Worm (Caenorhabditis elegans) whole organism, L3 larva: ENCODE results near the gene Y102F5A.1.

Source experiments
- ZK546.5 ChIP-seq: sonication (generic microtip); optimal IDR thresholded peaks from 2 replicates; lab custom pipeline; 2017; ENCODE audit warnings: missing biosample characterization, missing genetic modification characterization
- ama-1 ChIP-seq: fragments of 150-350 bp; optimal IDR thresholded peaks from 2 replicates; lab custom pipeline; 2018
- ceh-16 ChIP-seq: sonication (generic microtip); optimal IDR thresholded peaks from 2 replicates; lab custom pipeline; 2017; ENCODE audit warnings: missing biosample characterization, missing genetic modification characterization
- ceh-28 ChIP-seq: fragments of 150-350 bp; optimal IDR thresholded peaks from 2 replicates; lab custom pipeline; 2014; ENCODE audit warnings: missing biosample characterization, missing genetic modification reagents, missing genetic modification characterization
- ceh-82 ChIP-seq: fragments of 150-350 bp; optimal IDR thresholded peaks from 2 replicates; lab custom pipeline; 2014; ENCODE audit warnings: missing biosample characterization, missing genetic modification characterization
- ceh-9 ChIP-seq: sonication (generic microtip); optimal IDR thresholded peaks from 2 replicates; lab custom pipeline; 2018; ENCODE audit warnings: missing biosample characterization, missing genetic modification characterization
- daf-12 ChIP-seq: fragments of 150-350 bp; optimal IDR thresholded peaks from 2 replicates; lab custom pipeline; 2014; ENCODE audit warnings: missing biosample characterization, missing genetic modification reagents, missing genetic modification characterization
- egl-5 ChIP-seq: fragments of 150-350 bp; optimal IDR thresholded peaks from 2 replicates; lab custom pipeline; 2017; ENCODE audit warnings: missing biosample characterization, missing genetic modification reagents, missing genetic modification characterization, inconsistent platforms
- elt-1 ChIP-seq: fragments of 150-350 bp; optimal IDR thresholded peaks from 2 replicates; lab custom pipeline; 2014; ENCODE audit warnings: missing biosample characterization, missing genetic modification characterization
- elt-2 ChIP-seq: sonication (generic microtip); optimal IDR thresholded peaks from 2 replicates; lab custom pipeline; 2016; ENCODE audit warnings: missing genetic modification reagents, mild to moderate bottlenecking, missing genetic modification characterization, missing compliant biosample characterization
- elt-3 ChIP-seq, 3 experiments: fragments of 150-350 bp in 1 of 3; sonication (generic microtip) in 2 of 3; optimal IDR thresholded peaks; 2 replicates in 2 of 3; 4 replicates in 1 of 3; lab custom pipeline; 2014 to 2017; ENCODE audit warnings: missing biosample characterization in 3 of 3, missing genetic modification characterization in 3 of 3
- eor-1 ChIP-seq, 2 experiments: fragments of 150-350 bp; optimal IDR thresholded peaks; 2 replicates each; lab custom pipeline; 2014 to 2018; ENCODE audit warnings: missing biosample characterization in 2 of 2, missing genetic modification characterization in 2 of 2
- fkh-10 ChIP-seq: sonication (generic microtip); optimal IDR thresholded peaks from 2 replicates; lab custom pipeline; 2017; ENCODE audit warnings: missing biosample characterization, missing genetic modification reagents, missing genetic modification characterization
- hmg-11 ChIP-seq: sonication (generic microtip); optimal IDR thresholded peaks from 2 replicates; lab custom pipeline; 2016; ENCODE audit warnings: missing genetic modification characterization, missing compliant biosample characterization
- jun-1 ChIP-seq: fragments of 150-350 bp; optimal IDR thresholded peaks from 2 replicates; lab custom pipeline; 2014; ENCODE audit warnings: missing biosample characterization, missing genetic modification reagents, missing genetic modification characterization
- lin-15B ChIP-seq: fragments of 150-350 bp; optimal IDR thresholded peaks from 2 replicates; lab custom pipeline; 2014; ENCODE audit warnings: missing biosample characterization, missing genetic modification characterization
- lin-39 ChIP-seq: fragments of 150-350 bp; optimal IDR thresholded peaks from 2 replicates; lab custom pipeline; 2018; ENCODE audit warnings: missing biosample characterization, missing genetic modification reagents, missing genetic modification characterization
- lsy-12 ChIP-seq: sonication (generic microtip); optimal IDR thresholded peaks from 2 replicates; lab custom pipeline; 2016; ENCODE audit warnings: mild to moderate bottlenecking, missing genetic modification characterization, missing compliant biosample characterization
- mml-1 ChIP-seq: fragments of 150-350 bp; sonication (generic microtip); optimal IDR thresholded peaks from 3 replicates; lab custom pipeline; 2014; ENCODE audit warnings: missing biosample characterization, missing genetic modification characterization
- nfya-1 ChIP-seq: sonication (generic microtip); optimal IDR thresholded peaks from 2 replicates; lab custom pipeline; 2017; ENCODE audit warnings: missing genetic modification characterization, mild to moderate bottlenecking, missing compliant biosample characterization, antibody characterized with exemption, moderate library complexity; ENCODE audit not compliant: insufficient read depth
- nhr-11 ChIP-seq: fragments of 150-350 bp; optimal IDR thresholded peaks from 2 replicates; lab custom pipeline; 2014; ENCODE audit warnings: missing biosample characterization, missing genetic modification characterization
- nhr-12 ChIP-seq: fragments of 150-350 bp; optimal IDR thresholded peaks from 2 replicates; lab custom pipeline; 2014; ENCODE audit warnings: missing biosample characterization, missing genetic modification characterization
- nhr-23 ChIP-seq: fragments of 150-350 bp; optimal IDR thresholded peaks from 2 replicates; lab custom pipeline; 2014; ENCODE audit warnings: missing biosample characterization, missing genetic modification reagents, missing genetic modification characterization
- nhr-237 ChIP-seq: fragments of 150-350 bp; optimal IDR thresholded peaks from 2 replicates; lab custom pipeline; 2014; ENCODE audit warnings: missing biosample characterization, missing genetic modification characterization
- nhr-25 ChIP-seq: sonication (generic microtip); optimal IDR thresholded peaks from 2 replicates; lab custom pipeline; 2017; ENCODE audit warnings: missing biosample characterization, missing genetic modification characterization
- nhr-28 ChIP-seq: fragments of 150-350 bp; optimal IDR thresholded peaks from 2 replicates; lab custom pipeline; 2014; ENCODE audit warnings: missing biosample characterization, missing genetic modification characterization
- nhr-67 ChIP-seq: fragments of 150-350 bp; optimal IDR thresholded peaks from 2 replicates; lab custom pipeline; 2014; ENCODE audit warnings: missing biosample characterization, missing genetic modification characterization
- nhr-77 ChIP-seq: fragments of 150-350 bp; optimal IDR thresholded peaks from 2 replicates; lab custom pipeline; 2014; ENCODE audit warnings: missing biosample characterization, missing genetic modification characterization
- pha-4 ChIP-seq: fragments of 150-350 bp; optimal IDR thresholded peaks from 2 replicates; lab custom pipeline; 2014; ENCODE audit warnings: missing biosample characterization, missing genetic modification reagents, missing genetic modification characterization
- skn-1 ChIP-seq: fragments of 150-350 bp; optimal IDR thresholded peaks from 2 replicates; lab custom pipeline; 2014; ENCODE audit warnings: missing biosample characterization, missing genetic modification characterization
- unc-39 ChIP-seq: sonication (generic microtip); optimal IDR thresholded peaks from 4 replicates; lab custom pipeline; 2017; ENCODE audit warnings: missing biosample characterization, missing genetic modification characterization
- unc-62 ChIP-seq: fragments of 150-350 bp; sonication (generic microtip); optimal IDR thresholded peaks from 4 replicates; lab custom pipeline; 2014; ENCODE audit warnings: missing biosample characterization, missing genetic modification reagents, missing genetic modification characterization
- zag-1 ChIP-seq: fragments of 150-350 bp; optimal IDR thresholded peaks from 2 replicates; lab custom pipeline; 2014; ENCODE audit warnings: missing biosample characterization, missing genetic modification characterization
- ztf-11 ChIP-seq: fragments of 150-350 bp; optimal IDR thresholded peaks from 2 replicates; lab custom pipeline; 2014; ENCODE audit warnings: missing biosample characterization, missing genetic modification characterization
- ztf-4 ChIP-seq: fragments of 150-350 bp; optimal IDR thresholded peaks from 2 replicates; lab custom pipeline; 2014; ENCODE audit warnings: missing biosample characterization, missing genetic modification characterization

Y102F5A.1 gene

DNA sequence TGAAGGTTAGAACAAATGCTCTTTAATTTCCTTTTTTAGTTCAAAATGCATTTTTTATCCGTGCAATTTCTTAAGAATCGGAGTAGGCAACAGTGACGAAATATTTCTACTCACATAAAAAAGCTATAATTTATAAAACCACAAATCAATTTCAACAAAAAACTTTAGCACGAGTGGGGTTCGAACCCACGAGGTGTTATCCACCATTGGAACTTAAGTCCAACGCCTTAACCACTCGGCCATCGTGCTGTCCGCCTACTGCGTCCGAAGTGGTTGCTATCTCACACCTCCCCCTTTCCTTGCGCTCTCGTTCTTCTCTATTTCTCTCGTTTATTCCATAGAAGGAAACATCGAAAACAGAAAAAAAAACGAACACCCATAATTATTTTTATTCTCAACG, 26.5 kb downstream of the Y102F5A.1 start (continued):
- no peak for TF ChIP-seq elt-1 (tag; lab: Kevin White, UChicago)
- TF ChIP-seq pha-4 (tag; lab: Kevin White, UChicago) = peak; percentile 61
- no peak for TF ChIP-seq ztf-11 (tag; lab: Kevin White, UChicago)
- TF ChIP-seq unc-62 = no peak
- no peak for TF ChIP-seq ama-1 (lab: Kevin White, UChicago)
- TF ChIP-seq lin-39 (tag; lab: Kevin White, UChicago) = peak; percentile 70
- no peak for TF ChIP-seq nhr-11 (tag; lab: Kevin White, UChicago)
- peak; percentile 53 for TF ChIP-seq jun-1 (tag; lab: Kevin White, UChicago)
- TF ChIP-seq nhr-25 = peak; percentile 18
- peak; percentile 40 for TF ChIP-seq fkh-10
- no peak for TF ChIP-seq mml-1
- TF ChIP-seq eor-1 (tag; optimal IDR thresholded peaks at IDR 0.05; lab: Kevin White, UChicago) = no peak
- TF ChIP-seq ZK546.5 (tag; lab: Kevin White, UChicago) = no peak

DNA sequence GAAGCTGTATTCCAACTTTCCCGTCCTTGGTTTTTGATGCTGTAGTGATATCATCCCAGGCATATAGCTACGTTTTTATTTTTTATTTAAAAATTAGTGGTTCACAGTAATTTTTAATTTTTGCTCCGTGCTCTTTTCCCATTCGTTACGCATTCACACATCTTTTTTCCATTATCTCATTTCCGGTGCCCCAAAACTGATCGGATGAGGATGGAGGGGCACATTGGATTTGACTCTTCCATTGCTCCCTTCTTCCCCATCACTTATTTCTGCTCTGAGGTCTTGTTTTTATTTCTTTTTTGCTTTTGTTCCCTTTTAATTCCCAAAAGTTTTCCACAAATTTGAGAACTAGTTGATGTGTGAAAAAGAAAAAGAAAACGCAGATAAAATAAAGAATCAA, 31.0 kb downstream of the Y102F5A.1 start:
- TF ChIP-seq ceh-82 (tag; lab: Kevin White, UChicago) (no peak), ceh-28 (tag; lab: Kevin White, UChicago) (no peak), ceh-9 (tag; lab: Kevin White, UChicago) (no peak), zag-1 (tag; lab: Kevin White, UChicago) (no peak), lin-39 (tag; lab: Kevin White, UChicago) (no peak), nhr-25 (no peak), elt-2 (no peak), egl-5 (no peak), nhr-237 (tag; lab: Kevin White, UChicago) (no peak), hmg-11 (no peak), pha-4 (tag; lab: Kevin White, UChicago) (no peak), nhr-11 (tag; lab: Kevin White, UChicago) (no peak), ama-1 (lab: Kevin White, UChicago) (no peak), elt-1 (tag; lab: Kevin White, UChicago) (no peak), nhr-28 (tag; lab: Kevin White, UChicago) (no peak), daf-12 (tag; lab: Kevin White, UChicago) (no peak), lsy-12 (tag; lab: Kevin White, UChicago) (no peak), elt-3 (tag; optimal IDR thresholded peaks at IDR 0.05; lab: Kevin White, UChicago) (no peak), jun-1 (tag; lab: Kevin White, UChicago) (no peak), fkh-10 (no peak)
- TF ChIP-seq, all 47 proteins: peak for 0

DNA sequence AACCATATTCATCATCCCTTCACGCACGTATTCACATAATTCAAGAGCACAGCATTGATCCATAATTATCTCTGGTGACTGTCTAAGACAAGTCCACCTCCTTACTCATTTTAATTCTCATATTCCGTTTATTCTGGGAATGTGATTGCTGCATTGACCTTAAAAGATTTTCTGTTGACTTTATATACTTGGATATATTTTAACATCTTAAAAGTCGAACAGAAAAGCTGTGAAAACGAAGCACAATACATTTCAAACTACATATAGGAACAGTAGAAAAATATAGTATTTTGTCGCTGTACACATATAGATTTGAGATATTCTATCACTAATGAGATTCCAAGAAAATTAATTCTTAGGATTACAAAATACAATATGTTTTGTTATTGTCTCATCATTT, 31.8 kb downstream of the Y102F5A.1 start:
- TF ChIP-seq lin-15B (tag; lab: Kevin White, UChicago) (no peak), nhr-67 (tag; lab: Kevin White, UChicago) (no peak), egl-5 (no peak), ceh-28 (tag; lab: Kevin White, UChicago) (no peak), skn-1 (tag; lab: Kevin White, UChicago) (no peak), nhr-237 (tag; lab: Kevin White, UChicago) (no peak), nhr-12 (tag; lab: Kevin White, UChicago) (no peak), ZK546.5 (tag; lab: Kevin White, UChicago) (no peak), pha-4 (tag; lab: Kevin White, UChicago) (no peak), nfya-1 (no peak), unc-62 (no peak), elt-3 (tag; optimal IDR thresholded peaks at IDR 0.05; lab: Kevin White, UChicago) (no peak)
- TF ChIP-seq, all 47 proteins: peak for 0

DNA sequence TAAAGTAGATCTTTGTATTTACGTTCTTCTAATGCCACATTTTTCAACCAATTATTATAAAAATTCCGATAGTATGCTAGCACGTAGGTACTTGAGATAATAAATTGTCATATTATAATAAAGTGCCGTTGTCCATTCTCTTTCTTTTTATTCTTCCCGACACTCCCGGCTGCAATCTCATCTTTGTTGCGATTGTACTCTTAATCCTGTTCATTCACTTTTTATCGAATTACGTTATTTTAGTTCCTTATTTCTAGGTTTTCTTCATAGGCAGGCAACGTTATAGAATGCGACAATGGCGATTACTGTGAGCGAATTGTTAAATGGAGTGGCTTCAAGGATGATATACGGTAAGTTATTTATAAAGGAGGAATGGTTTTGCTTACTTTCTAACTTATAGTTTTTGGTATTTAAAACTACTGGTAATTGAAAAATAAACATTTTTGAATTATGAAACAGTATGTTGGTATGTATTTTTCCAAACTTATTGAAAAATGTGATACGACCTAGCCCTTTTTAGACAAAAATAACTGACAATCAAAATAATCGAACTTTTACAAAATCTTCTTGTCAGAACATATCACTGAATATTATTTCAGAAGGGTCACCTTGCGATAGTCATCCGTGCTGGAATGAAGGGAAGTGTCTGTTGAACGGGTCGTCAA, 38.2 kb downstream of the Y102F5A.1 start, which contains the start of gene C40H5.2:
Gene C40H5.2, plus strand, starts transcription at position 256 of the 665 bp plus-strand sequence.
- TF ChIP-seq fkh-10 (peak; percentile 54), ama-1 (lab: Kevin White, UChicago) (no peak), nhr-77 (tag; lab: Kevin White, UChicago) (no peak)

DNA sequence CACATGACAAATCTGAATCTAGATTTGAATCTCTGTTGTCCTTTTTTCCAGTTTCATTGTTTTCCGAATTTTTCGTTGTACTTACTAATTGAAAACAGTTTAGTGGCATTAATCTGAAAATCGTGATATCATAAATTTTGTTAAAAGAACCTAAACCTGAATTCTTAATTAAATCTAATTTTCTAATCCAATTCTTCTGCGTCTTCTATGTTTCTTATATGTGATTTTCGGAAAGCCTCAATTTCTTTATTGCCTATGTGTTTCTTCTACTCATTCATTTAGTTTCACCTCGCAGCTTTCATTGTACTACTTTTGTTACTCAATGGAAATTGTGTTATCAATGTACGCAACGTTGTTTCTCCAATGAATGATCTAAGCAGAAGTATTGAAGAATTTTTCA, 40.4 kb downstream of the Y102F5A.1 start:
- no peak for TF ChIP-seq elt-3 (tag; optimal IDR thresholded peaks at IDR 0.05; lab: Kevin White, UChicago)
- TF ChIP-seq ceh-16 (tag; lab: Kevin White, UChicago) = no peak
- no peak for TF ChIP-seq nhr-23 (tag; lab: Kevin White, UChicago)
- TF ChIP-seq unc-39 (tag; lab: Kevin White, UChicago) = no peak
- TF ChIP-seq ztf-4 (tag; lab: Kevin White, UChicago) = no peak
- no peak for TF ChIP-seq fkh-10
- no peak for TF ChIP-seq egl-5
- no peak for TF ChIP-seq nhr-28 (tag; lab: Kevin White, UChicago)
